Fruit fly (Drosophila melanogaster): Measurements from ENCODE around the gene RnpS1.
A peak's percentile ranks its signal among the peaks of the same experiment; 100 is the strongest.

RnpS1 gene

dm6 chr3R:9577382-9578137 is 25.7 kb downstream of the RnpS1 start, which contains the start of the genes Kap-alpha3 and Son (continued):
- TF ChIP-seq Nf-YC (tag; optimal IDR thresholded peaks at IDR 0.05): peak; percentile 89
- TF ChIP-seq MBD-R2 (GFP tag; IDR thresholded peaks at IDR 0.05): peak; percentile 67; the same call in 1 of the 2 replicates
- TF ChIP-seq CG17612 (GFP tag; IDR thresholded peaks at IDR 0.05): peak; percentile 66
- TF ChIP-seq CG14710 (tag; optimal IDR thresholded peaks at IDR 0.05): peak; percentile 95
- peak; percentile 90 for TF ChIP-seq ind (GFP tag; optimal IDR thresholded peaks at IDR 0.05)
- peak; percentile 92 for TF ChIP-seq pum (GFP tag; optimal IDR thresholded peaks at IDR 0.05)
- TF ChIP-seq lmd (GFP tag; IDR thresholded peaks at IDR 0.05): peak; percentile 88
- TF ChIP-seq chinmo (GFP tag; IDR thresholded peaks at IDR 0.05; ENCODE audit: partially characterized antibody): 0 out of 4 replicates have a peak, but pooled peaks have one; percentile 69
- peak; percentile 91 for TF ChIP-seq fd102C (GFP tag; optimal IDR thresholded peaks at IDR 0.05)
- peak; percentile 87 for TF ChIP-seq CG4282 (GFP tag; optimal IDR thresholded peaks at IDR 0.05)
- peak; percentile 60; the same call in 1 of the 2 replicates for TF ChIP-seq Taf1 (GFP tag; IDR thresholded peaks at IDR 0.05)
- peak; percentile 96 for TF ChIP-seq CG1233 (GFP tag; optimal IDR thresholded peaks at IDR 0.05)
- TF ChIP-seq Jarid2 (GFP tag; optimal IDR thresholded peaks at IDR 0.05): peak; percentile 80
- peak; percentile 82 for TF ChIP-seq sisA (GFP tag; IDR thresholded peaks at IDR 0.05)
- TF ChIP-seq ewg (GFP tag; optimal IDR thresholded peaks at IDR 0.05): peak; percentile 83
- peak; percentile 97 for TF ChIP-seq NC2β (GFP tag; optimal IDR thresholded peaks at IDR 0.05)
- peak; percentile 99 for TF ChIP-seq Med (GFP tag)
- peak; percentile 91 for TF ChIP-seq Bteb2 (GFP tag; optimal IDR thresholded peaks at IDR 0.05)
- TF ChIP-seq Hmr (GFP tag; optimal IDR thresholded peaks at IDR 0.05): peak; percentile 96
- peak; percentile 87 for TF ChIP-seq grn (GFP tag; optimal IDR thresholded peaks at IDR 0.05)
- peak; percentile 90 for TF ChIP-seq Atf-2 (GFP tag; optimal IDR thresholded peaks at IDR 0.05)
- peak; percentile 79 for TF ChIP-seq CG11695 (GFP tag; IDR thresholded peaks at IDR 0.05)
- TF ChIP-seq CG8388 (GFP tag; optimal IDR thresholded peaks at IDR 0.05): peak; percentile 84
- TF ChIP-seq gcm (GFP tag; optimal IDR thresholded peaks at IDR 0.05): peak; percentile 86
- peak; percentile 74; the same call in 1 of the 2 replicates for TF ChIP-seq wdn (GFP tag; IDR thresholded peaks at IDR 0.05)
- TF ChIP-seq Dll (GFP tag; IDR thresholded peaks at IDR 0.05; ENCODE audit: partially characterized antibody): peak; percentile 94
- TF ChIP-seq CG8924 (tag; optimal IDR thresholded peaks at IDR 0.05): peak; percentile 89
- TF ChIP-seq MESR4 (GFP tag; optimal IDR thresholded peaks at IDR 0.05): peak; percentile 93
- TF ChIP-seq CG2199 (GFP tag; IDR thresholded peaks at IDR 0.05): peak; percentile 79; the same call in 2 of the 3 replicates
- peak; percentile 90 for TF ChIP-seq CG9215 (GFP tag; IDR thresholded peaks at IDR 0.05)
- TF ChIP-seq CG1602 (GFP tag; optimal IDR thresholded peaks at IDR 0.05): peak; percentile 86
- TF ChIP-seq CG10274 (GFP tag; optimal IDR thresholded peaks at IDR 0.05): peak; percentile 88
- peak; percentile 94 for TF ChIP-seq CG9817 (tag; optimal IDR thresholded peaks at IDR 0.05)
- peak; percentile 82 for TF ChIP-seq CG4730 (GFP tag; IDR thresholded peaks at IDR 0.05)
- TF ChIP-seq CG32772 (GFP tag; IDR thresholded peaks at IDR 0.05): peak; percentile 88
- peak; percentile 86 for TF ChIP-seq tup (GFP tag; optimal IDR thresholded peaks at IDR 0.05)
- TF ChIP-seq wor (GFP tag; IDR thresholded peaks at IDR 0.05): peak; percentile 72
- peak; percentile 86 for TF ChIP-seq fd64A (GFP tag; optimal IDR thresholded peaks at IDR 0.05)
- no peak for TF ChIP-seq h (optimal IDR thresholded peaks at IDR 0.05)
- peak; percentile 93 for TF ChIP-seq slbo (GFP tag; IDR thresholded peaks at IDR 0.05)
- peak; percentile 93 for TF ChIP-seq CG2120 (GFP tag; optimal IDR thresholded peaks at IDR 0.05)
- peak; percentile 91 for TF ChIP-seq Scr (GFP tag; IDR thresholded peaks at IDR 0.05; ENCODE audit: partially characterized antibody)
- peak; percentile 89 for TF ChIP-seq CG13287 (GFP tag; IDR thresholded peaks at IDR 0.05; ENCODE audit: partially characterized antibody)
- TF ChIP-seq CG18599 (GFP tag; optimal IDR thresholded peaks at IDR 0.05): peak; percentile 94
- TF ChIP-seq CG7745 (tag; optimal IDR thresholded peaks at IDR 0.05): peak; percentile 42
- TF ChIP-seq YL-1 (GFP tag; optimal IDR thresholded peaks at IDR 0.05): peak; percentile 99
- TF ChIP-seq CG7372 (GFP tag; IDR thresholded peaks at IDR 0.05): peak; percentile 88
- peak; percentile 94 for TF ChIP-seq Fer1 (GFP tag; optimal IDR thresholded peaks at IDR 0.05)
- TF ChIP-seq CG18476 (GFP tag; optimal IDR thresholded peaks at IDR 0.05): peak; percentile 91
